Worm (Caenorhabditis elegans): ENCODE measurements around the gene Y73F8A.10.
"Not testable (repeated sequence)": the region's sequence is repeated elsewhere in the genome, so short reads cannot be mapped to it uniquely, and the experiment has no call there.

The Y73F8A.10 gene

DNA sequence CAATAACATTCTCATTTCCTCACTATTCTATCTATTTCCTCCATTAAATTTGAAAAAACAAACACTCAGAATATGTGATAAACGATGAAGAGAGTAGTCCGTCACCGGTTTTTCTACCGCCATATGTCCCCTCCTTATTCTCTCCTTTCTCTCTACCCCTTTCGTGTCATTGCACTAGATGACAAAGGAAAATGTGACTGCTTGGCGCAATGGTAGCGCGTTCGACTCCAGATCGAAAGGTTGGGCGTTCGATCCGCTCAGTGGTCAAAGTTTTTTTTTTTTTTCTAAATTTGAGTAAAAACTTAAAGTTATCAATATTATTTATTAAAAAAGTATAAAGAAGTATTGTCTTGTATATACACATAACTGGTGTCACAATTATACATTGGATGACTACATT, 4.6 kb upstream of the Y73F8A.10 start (continued):
- TF ChIP-seq nfya-2 (GFP tag; IDR thresholded peaks at IDR 0.05) (no peak), F22D6.2 (tag; optimal IDR thresholded peaks at IDR 0.05) (no peak), hrde-1 (tag; optimal IDR thresholded peaks at IDR 0.05; ENCODE audit: borderline replicate concordance) (no peak), Y95B8A.8 (GFP tag; IDR thresholded peaks at IDR 0.05) (no peak), let-526 (GFP tag; IDR thresholded peaks at IDR 0.05) (no peak), attf-6 (GFP tag; IDR thresholded peaks at IDR 0.05) (peak; percentile 97), lsy-27 (tag; optimal IDR thresholded peaks at IDR 0.05; ENCODE audit: borderline replicate concordance, insufficient read depth) (peak; percentile 42)

DNA sequence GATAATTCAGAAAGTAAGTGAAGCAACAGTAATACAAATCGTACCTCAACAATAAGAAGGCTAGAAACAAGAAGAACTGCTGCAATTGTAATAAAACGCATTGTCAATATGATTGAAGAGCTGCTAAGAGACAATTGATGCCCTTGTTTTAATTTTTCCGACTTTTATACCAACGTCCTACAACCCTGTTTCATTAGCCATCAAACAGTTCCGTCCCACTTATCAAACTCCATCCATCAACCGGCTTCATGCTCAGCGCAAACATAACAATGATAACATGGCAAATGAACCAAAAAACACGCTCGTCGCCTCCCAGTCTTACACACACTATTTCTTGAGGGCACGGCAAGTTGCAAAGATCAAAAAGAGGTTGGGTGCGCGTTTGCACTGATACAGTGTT, 3.0 kb upstream of the Y73F8A.10 start, which contains the start of gene pqn-90:
Gene pqn-90, minus strand, starts transcription at position 101 of the 400 bp plus-strand sequence.
- no peak for TF ChIP-seq lin-35 (GFP tag; optimal IDR thresholded peaks at IDR 0.05)
- TF ChIP-seq sptf-2 (GFP tag; optimal IDR thresholded peaks at IDR 0.05), result no peak
- TF ChIP-seq T26A5.8 (tag; optimal IDR thresholded peaks at IDR 0.05), result no peak

DNA sequence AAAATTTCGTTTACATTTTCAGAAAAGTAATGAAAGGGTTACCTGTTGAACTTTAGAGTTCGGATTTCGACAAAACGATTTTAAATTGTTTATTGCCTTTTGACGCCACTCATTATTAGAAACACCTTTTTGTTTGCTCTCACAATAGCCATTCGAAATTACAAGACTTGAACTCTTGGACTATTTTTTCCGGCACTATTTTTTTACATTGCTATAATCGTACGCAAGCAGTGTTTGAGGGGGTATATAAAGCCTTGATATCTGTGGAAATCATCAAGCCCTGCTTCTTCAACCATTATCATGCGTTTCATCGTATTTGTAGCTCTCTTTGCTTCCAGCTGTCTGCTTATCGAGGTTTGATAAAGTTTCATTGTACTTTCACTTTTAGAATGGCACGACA, 2.5 kb upstream of the Y73F8A.10 start, which contains the start of gene pqn-91:
Gene pqn-91, plus strand, starts transcription at position 301 of the 400 bp plus-strand sequence.
- TF ChIP-seq rec-8 (tag; optimal IDR thresholded peaks at IDR 0.05), result no peak
- TF ChIP-seq F37B4.10 (GFP tag; IDR thresholded peaks at IDR 0.05), result no peak
- no peak for TF ChIP-seq lag-1 (GFP tag; IDR thresholded peaks at IDR 0.05)
- TF ChIP-seq atf-7 (tag; optimal IDR thresholded peaks at IDR 0.05), result no peak
- no peak for TF ChIP-seq tbp1 (GFP tag; optimal IDR thresholded peaks at IDR 0.05)
- TF ChIP-seq lir-1 (GFP tag; conservative IDR thresholded peaks at IDR 0.05), result no peak
- no peak for TF ChIP-seq zim-3 (tag; optimal IDR thresholded peaks at IDR 0.05)
- TF ChIP-seq ztf-26 (tag; optimal IDR thresholded peaks at IDR 0.05), result no peak
- TF ChIP-seq Y53G8AR.9 (GFP tag; conservative IDR thresholded peaks at IDR 0.05), result no peak
- TF ChIP-seq nfya-2 (GFP tag; IDR thresholded peaks at IDR 0.05), result no peak
- no peak for TF ChIP-seq lin-35 (GFP tag; optimal IDR thresholded peaks at IDR 0.05)
- TF ChIP-seq F23B12.7 (tag; optimal IDR thresholded peaks at IDR 0.05; ENCODE audit: insufficient read depth), result no peak
- no peak for TF ChIP-seq Y56A3A.18 (GFP tag; IDR thresholded peaks at IDR 0.05)
- TF ChIP-seq bed-1 (GFP tag; IDR thresholded peaks at IDR 0.05), result no peak

DNA sequence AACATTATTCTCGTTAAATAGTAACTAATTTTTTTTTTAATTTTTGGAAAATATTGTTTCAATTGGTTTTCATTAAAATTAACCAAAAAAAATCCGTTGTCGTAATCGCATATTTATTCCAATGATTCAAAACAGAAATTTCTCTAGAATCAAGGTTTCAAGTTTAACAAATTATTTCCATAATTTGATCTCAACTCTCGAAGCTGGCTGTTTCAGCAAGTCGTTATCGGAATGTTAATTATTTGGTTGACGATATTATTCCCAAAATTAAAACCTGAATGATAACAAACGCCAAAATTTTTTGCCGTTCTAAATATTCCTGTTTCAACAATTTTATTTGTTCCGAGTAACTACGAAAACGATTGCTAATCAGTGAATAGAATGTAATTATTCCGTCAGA, 5.9 kb downstream of the Y73F8A.10 start:
- no peak for TF ChIP-seq ztf-26 (tag; optimal IDR thresholded peaks at IDR 0.05)
- TF ChIP-seq attf-6 (GFP tag; IDR thresholded peaks at IDR 0.05), result peak; percentile 67; the same call in 1 of the 2 replicates

DNA sequence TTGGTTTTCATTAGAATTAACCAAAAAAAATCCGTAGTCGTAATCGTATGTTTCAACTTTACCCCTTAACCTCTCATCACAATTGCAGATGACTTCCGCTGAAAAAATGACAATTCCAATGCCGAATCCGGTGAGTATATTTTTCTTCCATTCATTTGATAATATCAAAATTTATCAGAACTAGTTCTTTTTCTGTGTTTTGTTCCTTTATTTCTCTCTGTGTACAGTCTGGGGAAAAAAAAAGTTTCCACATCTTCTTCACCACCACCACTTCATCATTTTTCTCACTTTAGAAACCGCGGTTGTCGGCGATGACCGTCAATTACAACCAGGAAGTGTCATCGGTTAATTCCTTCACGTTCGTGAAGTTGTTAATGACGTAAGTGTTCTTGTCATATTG, 8.0 kb downstream of the Y73F8A.10 start, which contains the start of gene best-21:
Gene best-21, plus strand, starts transcription at position 301 of the 400 bp plus-strand sequence.
- TF ChIP-seq snpc-4 (GFP tag; optimal IDR thresholded peaks at IDR 0.05) (no peak), snpc-4 (tag; optimal IDR thresholded peaks at IDR 0.05) (peak in 1 of 4 experiments; percentile 20), F37B4.10 (GFP tag; IDR thresholded peaks at IDR 0.05) (no peak)

DNA sequence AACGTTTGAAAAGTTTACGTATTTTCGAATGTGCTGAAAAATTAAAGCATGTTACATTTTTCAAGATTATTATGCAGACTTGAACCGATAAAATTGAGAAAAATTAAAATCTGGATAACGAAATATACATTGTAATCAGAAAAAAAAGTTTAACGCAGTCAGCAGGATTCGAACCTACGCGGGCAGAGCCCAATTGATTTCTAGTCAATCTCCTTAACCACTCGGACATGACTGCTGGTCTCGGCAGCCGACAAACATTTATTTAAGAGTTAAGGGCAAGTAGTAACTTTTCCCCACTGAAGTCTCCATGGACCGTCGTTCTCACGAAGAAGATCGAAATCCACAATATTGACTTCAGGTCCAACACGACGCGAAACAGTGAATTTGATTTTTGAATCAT, 16.8 kb downstream of the Y73F8A.10 start:
- TF ChIP-seq rpc-1 (optimal IDR thresholded peaks at IDR 0.05), result peak; percentile 16
- TF ChIP-seq rpc-1 (tag; optimal IDR thresholded peaks at IDR 0.05), result peak; percentile 59
- TF ChIP-seq snpc-4 (GFP tag; optimal IDR thresholded peaks at IDR 0.05), result not testable (repeated sequence)
- TF ChIP-seq snpc-4 (tag; optimal IDR thresholded peaks at IDR 0.05), result peak in 3 of 4 experiments; percentile 39 to 93 (median 75)
- TF ChIP-seq D2030.7 (GFP tag; IDR thresholded peaks at IDR 0.05), result peak; percentile 59; the same call in 1 of the 2 replicates
- TF ChIP-seq attf-6 (GFP tag; IDR thresholded peaks at IDR 0.05), result peak; percentile 97
- TF ChIP-seq tbp1 (GFP tag; optimal IDR thresholded peaks at IDR 0.05), result peak; percentile 84
- TF ChIP-seq B0261.1 (tag; optimal IDR thresholded peaks at IDR 0.05), result peak; percentile 59
